In genomic region chrIII:12429579-12430084, ce11 we compare ENCODE assay signal across 1 worm cellular context.
A peak's percentile ranks its signal among the peaks of the same experiment; 100 is the strongest.
TF ChIP-seq lines count a peak whose summit lies in the region.

Gene snr-6, minus strand, starts transcription at chrIII:12429629.

TF ChIP-seq in whole organism, L1 larva, 84 proteins besides CTCF, POLR2A, EP300 and RAD21 (continued from another document):
- TF ChIP-seq lin-14 (GFP tag; optimal IDR thresholded peaks at IDR 0.05; lab: Kevin White, UChicago): peak; percentile 60
- no peak for TF ChIP-seq pag-3 (tag; optimal IDR thresholded peaks at IDR 0.05; lab: Kevin White, UChicago; ENCODE audit: borderline replicate concordance, insufficient read depth)
- no peak for TF ChIP-seq nhr-28 (tag; optimal IDR thresholded peaks at IDR 0.05; lab: Kevin White, UChicago)
- no peak for TF ChIP-seq mab-9 (GFP tag; IDR thresholded peaks at IDR 0.05; lab: Robert Waterston, UW)
- TF ChIP-seq unc-98 (GFP tag; IDR thresholded peaks at IDR 0.05; lab: Robert Waterston, UW): no peak
- peak; percentile 80 for TF ChIP-seq rnt-1 (tag; optimal IDR thresholded peaks at IDR 0.05; lab: Kevin White, UChicago)
- peak; percentile 85 for TF ChIP-seq snu-23 (GFP tag; optimal IDR thresholded peaks at IDR 0.05; lab: Kevin White, UChicago)
- no peak for TF ChIP-seq sptf-1 (tag; optimal IDR thresholded peaks at IDR 0.05; lab: Kevin White, UChicago)
- TF ChIP-seq egl-27 (tag; optimal IDR thresholded peaks at IDR 0.05; lab: Kevin White, UChicago): no peak
- no peak for TF ChIP-seq ceh-63 (GFP tag; optimal IDR thresholded peaks at IDR 0.05; lab: Kevin White, UChicago)
- peak; percentile 62 for TF ChIP-seq blmp-1 (tag; optimal IDR thresholded peaks at IDR 0.05; lab: Kevin White, UChicago)
- TF ChIP-seq snpc-4 (tag; optimal IDR thresholded peaks at IDR 0.05; lab: Kevin White, UChicago): peak; percentile 19
- TF ChIP-seq mef-2 (tag; optimal IDR thresholded peaks at IDR 0.05; lab: Kevin White, UChicago): no peak
- peak; percentile 41 for TF ChIP-seq jun-1 (tag; optimal IDR thresholded peaks at IDR 0.05; lab: Kevin White, UChicago)
- TF ChIP-seq fkh-10 (GFP tag; optimal IDR thresholded peaks at IDR 0.05; lab: Kevin White, UChicago): peak; percentile 46
- TF ChIP-seq nhr-19 (GFP tag; conservative IDR thresholded peaks at IDR 0.05; lab: Robert Waterston, UW): no peak; the same call in 1 of the 2 replicates
- peak; percentile 71 for TF ChIP-seq tbx-2 (tag; optimal IDR thresholded peaks at IDR 0.05; lab: Kevin White, UChicago)
- peak; percentile 41 for TF ChIP-seq ceh-90 (tag; optimal IDR thresholded peaks at IDR 0.05; lab: Kevin White, UChicago)
- no peak for TF ChIP-seq ets-5 (GFP tag; IDR thresholded peaks at IDR 0.05; lab: Robert Waterston, UW)
- TF ChIP-seq zag-1 (tag; optimal IDR thresholded peaks at IDR 0.05; lab: Kevin White, UChicago): no peak
- no peak for TF ChIP-seq ztf-4 (tag; optimal IDR thresholded peaks at IDR 0.05; lab: Kevin White, UChicago)
- TF ChIP-seq aha-1 (tag; optimal IDR thresholded peaks at IDR 0.05; lab: Kevin White, UChicago): peak; percentile 2
- no peak for TF ChIP-seq fkh-4 (tag; optimal IDR thresholded peaks at IDR 0.05; lab: Kevin White, UChicago; ENCODE audit: borderline replicate concordance)
